Fruit fly (Drosophila melanogaster) ovary, adult (tissue): ENCODE data around the gene CG15572.
"Not testable (repeated sequence)": the region's sequence is repeated elsewhere in the genome, so short reads cannot be mapped to it uniquely, and the experiment has no call there.

ENCODE experiments used
- CG17801 ChIP-seq: fragments of 200-800 bp; optimal IDR thresholded peaks from 2 replicates; lab custom pipeline; 2019; ENCODE audit warnings: missing biosample characterization, mild to moderate bottlenecking, missing genetic modification characterization, moderate library complexity; ENCODE audit not compliant: partially characterized antibody

Gene CG15572

DNA sequence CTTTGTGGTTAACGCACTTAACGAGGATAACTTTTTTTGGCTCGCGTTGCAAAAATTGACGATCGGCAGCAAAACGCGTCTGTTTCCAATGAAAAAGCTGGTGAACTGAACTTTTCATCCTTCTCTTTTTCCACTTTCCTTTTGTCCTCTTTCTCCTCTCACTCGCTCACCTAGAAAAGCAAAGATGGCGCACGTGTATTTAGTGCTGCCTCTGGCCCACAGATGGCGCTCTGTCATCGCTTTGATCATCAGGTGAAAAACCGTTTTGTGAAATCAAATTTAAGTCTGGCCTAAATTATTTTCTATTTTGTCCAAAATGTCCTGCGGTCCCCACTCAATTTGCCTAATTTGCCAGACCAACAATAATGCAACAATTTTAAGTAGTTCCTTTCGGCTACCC lies 24.9 kb downstream of the CG15572 start:
- no peak for TF ChIP-seq CG17801 (GFP tag; lab: Kevin White, UChicago)

DNA sequence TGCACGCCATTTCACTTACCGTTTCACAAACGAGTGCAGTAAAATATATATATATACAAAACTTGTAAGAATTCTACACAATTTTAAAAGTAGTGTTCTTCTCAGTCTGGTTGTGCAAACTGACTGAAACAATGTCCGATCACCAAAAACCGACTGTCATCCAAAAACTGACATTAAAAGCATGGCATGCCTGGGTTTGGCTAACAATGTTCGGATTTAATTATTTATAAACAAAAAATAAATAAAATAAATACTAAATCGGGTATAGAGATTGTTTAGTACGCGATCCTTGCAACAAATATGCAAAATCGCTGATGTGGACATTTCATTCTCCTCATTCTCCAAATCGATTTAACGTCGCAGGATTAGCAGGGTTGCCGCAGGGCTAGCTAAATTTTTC lies 33.7 kb downstream of the CG15572 start, which contains the start of gene CG12692:
Gene CG12692, minus strand, starts transcription at position 101 of the 400 bp plus-strand sequence.
- TF ChIP-seq CG17801 (GFP tag; lab: Kevin White, UChicago): no peak

DNA sequence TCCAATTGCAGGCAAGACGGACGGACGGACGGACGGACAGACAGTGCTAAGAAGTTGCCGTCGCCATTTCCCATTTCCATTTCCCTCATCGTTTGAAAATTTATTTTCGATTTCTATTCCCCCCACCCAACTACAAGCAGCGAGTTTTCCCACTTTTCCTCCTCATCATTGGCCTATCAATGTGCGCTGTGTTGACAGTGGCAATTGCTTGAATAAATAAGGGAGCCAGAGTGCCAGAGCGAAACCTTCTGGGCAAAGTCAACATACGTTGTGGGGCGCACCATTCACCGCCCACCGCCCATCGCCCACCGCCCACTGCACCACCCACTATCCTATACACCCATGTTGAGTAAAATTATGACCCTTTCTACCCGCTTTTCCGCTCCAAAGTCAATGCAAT lies 37.5 kb downstream of the CG15572 start:
- TF ChIP-seq CG17801 (GFP tag; lab: Kevin White, UChicago): no peak

- TF ChIP-seq CG17801 (GFP tag; lab: Kevin White, UChicago): no peak
Measured at dm6 chrX:4311699-4312098, 43.2 kb downstream of the CG15572 start, which contains the start of gene CG15579. Gene CG15579, minus strand, starts transcription at chrX:4311799.

DNA sequence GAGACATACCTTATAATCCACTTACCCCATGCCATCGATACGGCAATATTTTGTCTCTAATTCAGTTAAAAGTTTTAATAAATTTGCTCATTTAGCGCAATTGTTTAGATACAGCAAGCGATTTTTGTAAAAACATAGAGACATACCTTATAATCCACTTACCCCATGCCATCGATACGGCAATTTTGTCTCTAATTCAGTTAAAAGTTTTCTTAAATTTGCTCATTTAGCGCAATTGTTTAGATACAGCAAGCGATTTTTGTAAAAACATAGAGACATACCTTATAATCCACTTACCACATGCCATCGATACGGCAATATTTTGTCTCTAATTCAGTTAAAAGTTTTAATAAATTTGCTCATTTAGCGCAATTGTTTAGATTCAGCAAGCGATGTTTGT lies 50.2 kb downstream of the CG15572 start, which contains the start of gene mei-9:
Gene mei-9, minus strand, starts transcription at position 101 of the 400 bp plus-strand sequence.
- not testable (repeated sequence) for TF ChIP-seq CG17801 (GFP tag; lab: Kevin White, UChicago)

DNA sequence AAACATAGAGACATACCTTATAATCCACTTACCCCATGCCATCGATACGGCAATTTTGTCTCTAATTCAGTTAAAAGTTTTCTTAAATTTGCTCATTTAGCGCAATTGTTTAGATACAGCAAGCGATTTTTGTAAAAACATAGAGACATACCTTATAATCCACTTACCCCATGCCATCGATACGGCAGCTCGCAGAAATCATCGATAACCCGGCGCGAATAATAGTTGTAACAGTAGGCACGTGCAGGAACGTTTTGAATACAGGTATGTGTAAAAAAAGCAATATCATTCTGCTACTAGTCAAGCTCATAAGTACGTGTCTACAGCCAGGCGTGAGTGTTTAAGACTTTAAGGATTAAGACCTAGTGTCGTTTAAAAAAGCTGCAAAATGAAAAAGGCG lies 50.7 kb downstream of the CG15572 start, which contains the start of gene NO66:
Gene NO66, plus strand, starts transcription at position 199 of the 400 bp plus-strand sequence.
- TF ChIP-seq CG17801 (GFP tag; lab: Kevin White, UChicago): not testable (repeated sequence)
